Worm (Caenorhabditis elegans) whole organism, mixed stage, embryonic: ENCODE data around the gene rnf-5.

ENCODE experiments used
- M03D4.4 ChIP-seq: sonication (generic microtip); optimal IDR thresholded peaks from 2 replicates; lab custom pipeline; 2017; ENCODE audit warnings: mild to moderate bottlenecking, missing genetic modification characterization, missing compliant biosample characterization
- bed-3 ChIP-seq: fragments of 200-800 bp; sonication (Bioruptor generic); optimal IDR thresholded peaks from 3 replicates; lab custom pipeline; 2018; ENCODE audit warnings: mild to moderate bottlenecking, missing genetic modification characterization, moderate library complexity, missing compliant biosample characterization
- blmp-1 ChIP-seq: fragments of 150-350 bp; optimal IDR thresholded peaks from 2 replicates; lab custom pipeline; 2014; ENCODE audit warnings: missing biosample characterization, missing genetic modification characterization
- ceh-39 ChIP-seq: fragments of 150-350 bp; optimal IDR thresholded peaks from 2 replicates; lab custom pipeline; 2014; ENCODE audit warnings: missing biosample characterization, missing genetic modification characterization
- ceh-83 ChIP-seq: fragments of 200-800 bp; sonication (Bioruptor generic); optimal IDR thresholded peaks from 2 replicates; lab custom pipeline; 2018; ENCODE audit warnings: mild to moderate bottlenecking, missing genetic modification characterization, missing compliant biosample characterization
- cnd-1 ChIP-seq: fragments of 200-800 bp; sonication (Bioruptor generic); optimal IDR thresholded peaks from 2 replicates; lab custom pipeline; 2018; ENCODE audit warnings: mild to moderate bottlenecking, missing genetic modification characterization, missing compliant biosample characterization
- drap-1 ChIP-seq: fragments of 200-800 bp; sonication (Bioruptor generic); optimal IDR thresholded peaks from 3 replicates; lab custom pipeline; 2018; ENCODE audit warnings: mild to moderate bottlenecking, missing genetic modification characterization, missing compliant biosample characterization
- elt-1 ChIP-seq: sonication (generic microtip); optimal IDR thresholded peaks from 2 replicates; lab custom pipeline; 2017; ENCODE audit warnings: missing genetic modification characterization, mild to moderate bottlenecking, missing compliant biosample characterization, antibody characterized with exemption, moderate library complexity, borderline replicate concordance; ENCODE audit not compliant: insufficient read depth
- elt-3 ChIP-seq: fragments of 150-350 bp; optimal IDR thresholded peaks from 2 replicates; lab custom pipeline; 2014; ENCODE audit warnings: missing biosample characterization, missing genetic modification characterization
- flh-1 ChIP-seq: fragments of 200-800 bp; sonication (Bioruptor generic); optimal IDR thresholded peaks from 2 replicates; lab custom pipeline; 2018; ENCODE audit warnings: mild to moderate bottlenecking, missing genetic modification characterization, moderate library complexity, missing compliant biosample characterization
- ham-2 ChIP-seq: fragments of 200-800 bp; sonication (Bioruptor generic); optimal IDR thresholded peaks from 2 replicates; lab custom pipeline; 2018; ENCODE audit warnings: mild to moderate bottlenecking, missing genetic modification characterization, missing compliant biosample characterization
- hlh-1 ChIP-seq: fragments of 150-350 bp; optimal IDR thresholded peaks from 2 replicates; lab custom pipeline; 2014; ENCODE audit warnings: missing biosample characterization, missing genetic modification reagents, missing genetic modification characterization
- lin-13 ChIP-seq: fragments of 150-350 bp; optimal IDR thresholded peaks from 2 replicates; lab custom pipeline; 2014; ENCODE audit warnings: missing biosample characterization, missing genetic modification characterization
- lin-32 ChIP-seq: fragments of 200-800 bp; sonication (Bioruptor generic); optimal IDR thresholded peaks from 2 replicates; lab custom pipeline; 2018; ENCODE audit warnings: mild to moderate bottlenecking, missing genetic modification characterization, missing compliant biosample characterization
- lsy-2 ChIP-seq: fragments of 150-350 bp; optimal IDR thresholded peaks from 2 replicates; lab custom pipeline; 2014; ENCODE audit warnings: missing biosample characterization, missing genetic modification characterization
- mab-5 ChIP-seq: fragments of 150-350 bp; optimal IDR thresholded peaks from 2 replicates; lab custom pipeline; 2014; ENCODE audit warnings: missing biosample characterization, missing genetic modification characterization
- mls-2 ChIP-seq: sonication (generic microtip); optimal IDR thresholded peaks from 2 replicates; lab custom pipeline; 2016; ENCODE audit warnings: mild to moderate bottlenecking, missing genetic modification characterization, moderate library complexity, missing compliant biosample characterization
- nhr-12 ChIP-seq: fragments of 150-350 bp; optimal IDR thresholded peaks from 2 replicates; lab custom pipeline; 2014; ENCODE audit warnings: missing biosample characterization, missing genetic modification characterization
- nhr-2 ChIP-seq: fragments of 150-350 bp; optimal IDR thresholded peaks from 2 replicates; lab custom pipeline; 2014; ENCODE audit warnings: missing biosample characterization, missing genetic modification characterization
- nhr-237 ChIP-seq: fragments of 150-350 bp; optimal IDR thresholded peaks from 2 replicates; lab custom pipeline; 2014; ENCODE audit warnings: missing biosample characterization, missing genetic modification characterization
- nhr-28 ChIP-seq: fragments of 150-350 bp; optimal IDR thresholded peaks from 2 replicates; lab custom pipeline; 2014; ENCODE audit warnings: missing biosample characterization, missing genetic modification characterization
- nhr-76 ChIP-seq: sonication (generic microtip); optimal IDR thresholded peaks from 2 replicates; lab custom pipeline; 2017; ENCODE audit warnings: missing biosample characterization, missing genetic modification characterization
- pha-4 ChIP-seq: fragments of 150-350 bp; optimal IDR thresholded peaks from 2 replicates; lab custom pipeline; 2018; ENCODE audit warnings: missing biosample characterization, missing genetic modification reagents, missing genetic modification characterization
- sem-2 ChIP-seq: fragments of 200-800 bp; sonication (Bioruptor generic); optimal IDR thresholded peaks from 2 replicates; lab custom pipeline; 2018; ENCODE audit warnings: mild to moderate bottlenecking, missing genetic modification characterization, missing compliant biosample characterization
- snpc-4 ChIP-seq: fragments of 150-350 bp; optimal IDR thresholded peaks from 2 replicates; lab custom pipeline; 2014; ENCODE audit warnings: missing biosample characterization, missing genetic modification characterization
- sptf-1 ChIP-seq: sonication (generic microtip); optimal IDR thresholded peaks from 2 replicates; lab custom pipeline; 2017; ENCODE audit warnings: mild to moderate bottlenecking, missing genetic modification characterization, moderate library complexity, missing compliant biosample characterization
- tbx-8 ChIP-seq: fragments of 200-800 bp; sonication (Bioruptor generic); optimal IDR thresholded peaks from 2 replicates; lab custom pipeline; 2018; ENCODE audit warnings: mild to moderate bottlenecking, missing genetic modification characterization, moderate library complexity, missing compliant biosample characterization
- unc-120 ChIP-seq: sonication (generic microtip); optimal IDR thresholded peaks from 2 replicates; lab custom pipeline; 2017; ENCODE audit warnings: missing genetic modification characterization, missing compliant biosample characterization; ENCODE audit not compliant: poor library complexity, severe bottlenecking
- unc-62 ChIP-seq: fragments of 150-350 bp; optimal IDR thresholded peaks from 2 replicates; lab custom pipeline; 2014; ENCODE audit warnings: missing biosample characterization, missing genetic modification reagents, missing genetic modification characterization
- zip-8 ChIP-seq: fragments of 150-350 bp; optimal IDR thresholded peaks from 2 replicates; lab custom pipeline; 2014; ENCODE audit warnings: missing biosample characterization, missing genetic modification characterization
- ztf-11 ChIP-seq: fragments of 150-350 bp; optimal IDR thresholded peaks from 2 replicates; lab custom pipeline; 2014; ENCODE audit warnings: missing biosample characterization, missing genetic modification characterization

Gene rnf-5

DNA sequence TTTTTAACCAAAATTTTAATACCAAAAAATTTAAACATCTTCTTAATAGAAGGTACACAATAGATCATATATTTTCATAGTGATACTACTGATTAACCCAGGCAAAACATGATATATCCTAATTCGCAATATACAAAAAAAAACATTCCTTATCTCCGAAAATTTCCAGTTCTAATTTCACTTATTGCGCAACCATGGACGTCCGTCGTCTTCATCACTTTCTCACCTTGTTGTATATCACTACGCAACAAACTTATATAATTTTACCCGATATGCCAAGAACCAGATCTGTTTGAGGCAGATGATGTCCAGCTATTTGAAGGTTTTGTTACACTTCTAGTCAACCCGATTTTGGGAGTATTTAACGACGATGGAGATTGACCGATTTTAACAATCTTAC lies 21.2 kb upstream of the rnf-5 start, which contains the start of gene R74.2:
Gene R74.2 (plus strand): TSS at position 316 of the 400 bp plus-strand sequence.
- TF ChIP-seq ceh-39 (tag; lab: Kevin White, UChicago), result no peak
- no peak for TF ChIP-seq lin-13 (tag; lab: Kevin White, UChicago)
- TF ChIP-seq lsy-2 (tag; lab: Kevin White, UChicago), result no peak
- TF ChIP-seq ham-2, result no peak
- TF ChIP-seq nhr-76 (tag; lab: Kevin White, UChicago), result no peak
- TF ChIP-seq nhr-12, result no peak
- TF ChIP-seq ztf-11 (tag; lab: Kevin White, UChicago), result no peak
- peak; percentile 84 for TF ChIP-seq zip-8 (tag; lab: Kevin White, UChicago)
- TF ChIP-seq tbx-8 (GFP tag; lab: Kevin White, UChicago), result no peak
- no peak for TF ChIP-seq sem-2
- TF ChIP-seq cnd-1 (tag; lab: Kevin White, UChicago), result no peak
- TF ChIP-seq mab-5, result no peak
- no peak for TF ChIP-seq M03D4.4
- no peak for TF ChIP-seq pha-4 (tag; lab: Kevin White, UChicago)
- TF ChIP-seq blmp-1, result peak; percentile 81
- TF ChIP-seq drap-1 (GFP tag; lab: Kevin White, UChicago), result no peak
- no peak for TF ChIP-seq bed-3 (GFP tag; lab: Kevin White, UChicago)
- TF ChIP-seq nhr-2 (tag; lab: Kevin White, UChicago), result no peak
- peak; percentile 77 for TF ChIP-seq elt-3
- no peak for TF ChIP-seq snpc-4 (tag; lab: Kevin White, UChicago)
- TF ChIP-seq elt-1 (tag; lab: Kevin White, UChicago), result no peak
- peak; percentile 20 for TF ChIP-seq unc-62 (GFP tag; lab: Kevin White, UChicago)
- TF ChIP-seq mls-2, result no peak

DNA sequence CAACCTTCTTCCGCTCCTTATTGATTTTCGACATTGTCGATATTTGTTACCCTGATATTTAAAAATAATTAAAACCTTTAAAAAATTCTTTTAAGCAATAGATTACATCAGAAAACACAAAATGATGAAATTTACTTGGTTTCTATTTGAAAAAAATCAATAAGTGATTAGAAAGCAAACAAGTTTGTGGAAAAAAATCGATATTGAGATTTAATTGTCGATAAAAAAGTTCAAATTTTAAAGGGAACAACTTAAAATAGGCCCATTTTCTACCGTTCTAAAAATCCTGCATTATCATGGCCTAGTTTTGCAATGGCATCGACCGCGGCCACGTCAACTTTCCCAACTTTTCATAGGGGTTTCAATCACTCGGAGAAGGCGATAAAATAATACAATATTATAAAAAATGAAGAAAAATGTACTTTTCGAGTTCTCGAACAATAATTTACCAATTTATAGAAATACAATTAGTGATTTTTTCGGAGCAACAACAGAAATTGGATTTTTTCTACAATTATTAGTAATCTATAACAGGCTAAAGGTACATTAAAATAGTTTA lies 20.2 kb upstream of the rnf-5 start, which contains the start of gene lars-1:
Gene lars-1 (minus strand): TSS at position 51 of the 559 bp plus-strand sequence.
- TF ChIP-seq flh-1 (GFP tag; lab: Kevin White, UChicago), result no peak
- no peak for TF ChIP-seq nhr-28 (tag; lab: Kevin White, UChicago)
- no peak for TF ChIP-seq snpc-4 (tag; lab: Kevin White, UChicago)
- no peak for TF ChIP-seq unc-62 (GFP tag; lab: Kevin White, UChicago)
- no peak for TF ChIP-seq nhr-12
- no peak for TF ChIP-seq cnd-1 (tag; lab: Kevin White, UChicago)
- TF ChIP-seq elt-1 (tag; lab: Kevin White, UChicago), result no peak
- TF ChIP-seq nhr-237, result no peak
- TF ChIP-seq ceh-83, result no peak

DNA sequence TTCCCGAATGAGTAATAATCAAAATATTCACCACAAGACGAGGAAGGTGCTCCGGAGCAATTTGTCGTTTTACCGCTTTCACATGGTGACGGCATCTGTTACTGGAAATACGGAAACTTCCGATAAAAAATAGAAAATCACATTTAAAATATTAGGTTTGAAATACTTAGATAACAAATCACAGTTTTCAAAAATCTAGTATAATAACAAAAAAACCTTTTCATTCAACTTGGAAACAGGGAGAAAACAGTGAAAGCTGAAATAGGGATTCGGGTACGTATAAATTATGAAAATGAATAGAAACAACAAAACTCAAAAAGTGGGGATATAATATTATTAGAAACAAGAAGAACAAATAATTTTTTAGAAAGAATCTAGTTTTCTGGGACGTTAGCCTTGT lies 14.7 kb upstream of the rnf-5 start, which contains the start of gene C16C10.1:
Gene C16C10.1 (minus strand): TSS at position 101 of the 400 bp plus-strand sequence.
- TF ChIP-seq nhr-2 (tag; lab: Kevin White, UChicago), result no peak
- no peak for TF ChIP-seq ceh-83
- TF ChIP-seq hlh-1 (tag; lab: Kevin White, UChicago), result no peak
- TF ChIP-seq sptf-1, result no peak
- TF ChIP-seq ztf-11 (tag; lab: Kevin White, UChicago), result no peak
- no peak for TF ChIP-seq sem-2
- TF ChIP-seq ham-2, result no peak
- no peak for TF ChIP-seq M03D4.4
- no peak for TF ChIP-seq ceh-39 (tag; lab: Kevin White, UChicago)
- TF ChIP-seq nhr-237, result no peak
- no peak for TF ChIP-seq zip-8 (tag; lab: Kevin White, UChicago)
- TF ChIP-seq drap-1 (GFP tag; lab: Kevin White, UChicago), result no peak
- no peak for TF ChIP-seq mls-2
- TF ChIP-seq lin-32 (GFP tag; lab: Kevin White, UChicago), result no peak
- TF ChIP-seq tbx-8 (GFP tag; lab: Kevin White, UChicago), result no peak
- TF ChIP-seq unc-62 (GFP tag; lab: Kevin White, UChicago), result no peak
- no peak for TF ChIP-seq unc-120 (tag; lab: Kevin White, UChicago)

DNA sequence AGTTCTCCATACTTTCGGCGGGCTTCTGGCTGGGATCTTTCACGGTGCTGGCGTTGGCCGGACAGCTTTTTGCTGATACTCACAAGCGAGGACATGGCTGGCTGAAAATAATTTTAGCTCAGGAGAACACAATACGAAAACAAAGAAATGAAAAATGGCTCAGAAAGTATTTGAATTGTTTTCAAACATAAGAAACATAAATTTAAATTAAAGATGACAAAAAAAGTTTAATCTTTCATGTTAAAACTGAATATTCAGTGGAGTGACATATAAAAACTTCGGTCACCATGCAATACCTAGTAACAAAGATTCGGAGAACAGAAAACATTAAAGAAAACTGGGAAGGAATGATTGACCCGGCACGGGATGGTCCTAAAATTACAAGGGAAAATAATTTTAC lies 11.9 kb upstream of the rnf-5 start, which contains the start of gene C16C10.2:
Gene C16C10.2 (minus strand): TSS at position 101 of the 400 bp plus-strand sequence.
- TF ChIP-seq sem-2, result no peak
- no peak for TF ChIP-seq drap-1 (GFP tag; lab: Kevin White, UChicago)
- no peak for TF ChIP-seq ceh-83
- no peak for TF ChIP-seq pha-4 (tag; lab: Kevin White, UChicago)
- no peak for TF ChIP-seq tbx-8 (GFP tag; lab: Kevin White, UChicago)
- no peak for TF ChIP-seq zip-8 (tag; lab: Kevin White, UChicago)
- TF ChIP-seq sptf-1, result no peak
- no peak for TF ChIP-seq mls-2
- TF ChIP-seq lsy-2 (tag; lab: Kevin White, UChicago), result no peak
- TF ChIP-seq ceh-39 (tag; lab: Kevin White, UChicago), result no peak
